Fruit fly (Drosophila melanogaster): ENCODE measurements around the gene CG5592.

The CG5592 gene

dm6 chr3L:5897228-5897688 is at the start of gene CG5592, which contains the start of gene PolE2:
TSS of gene CG5592 (plus strand) at chr3L:5897638.
TSS of gene PolE2 (minus strand) at chr3L:5897435.
- TF ChIP-seq CG17801 (GFP tag; optimal IDR thresholded peaks at IDR 0.05; ENCODE audit: partially characterized antibody) = no peak

dm6 chr3L:5848929-5849328 is 48.5 kb upstream of the CG5592 start:
- TF ChIP-seq CG17801 (GFP tag; optimal IDR thresholded peaks at IDR 0.05; ENCODE audit: partially characterized antibody) = no peak

dm6 chr3L:5851636-5852035 is 45.8 kb upstream of the CG5592 start:
- TF ChIP-seq CG17801 (GFP tag; optimal IDR thresholded peaks at IDR 0.05; ENCODE audit: partially characterized antibody) = no peak

- no peak for TF ChIP-seq CG17801 (GFP tag; optimal IDR thresholded peaks at IDR 0.05; ENCODE audit: partially characterized antibody)
Observed at dm6 chr3L:5855098-5855497, 42.3 kb upstream of the CG5592 start.

- TF ChIP-seq CG17801 (GFP tag; optimal IDR thresholded peaks at IDR 0.05; ENCODE audit: partially characterized antibody) = no peak
Observed at dm6 chr3L:5856081-5856826, 41.2 kb upstream of the CG5592 start.

dm6 chr3L:5856919-5857318 is 40.5 kb upstream of the CG5592 start:
- TF ChIP-seq CG17801 (GFP tag; optimal IDR thresholded peaks at IDR 0.05; ENCODE audit: partially characterized antibody) = no peak

dm6 chr3L:5859029-5859428 is 38.4 kb upstream of the CG5592 start:
- TF ChIP-seq CG17801 (GFP tag; optimal IDR thresholded peaks at IDR 0.05; ENCODE audit: partially characterized antibody) = no peak

dm6 chr3L:5862994-5863393 is 34.4 kb upstream of the CG5592 start:
- no peak for TF ChIP-seq CG17801 (GFP tag; optimal IDR thresholded peaks at IDR 0.05; ENCODE audit: partially characterized antibody)

dm6 chr3L:5863868-5864413 is 33.5 kb upstream of the CG5592 start:
- TF ChIP-seq CG17801 (GFP tag; optimal IDR thresholded peaks at IDR 0.05; ENCODE audit: partially characterized antibody) = no peak

- TF ChIP-seq CG17801 (GFP tag; optimal IDR thresholded peaks at IDR 0.05; ENCODE audit: partially characterized antibody) = no peak
Observed at dm6 chr3L:5866924-5867323, 30.5 kb upstream of the CG5592 start.

- peak; percentile 69 for TF ChIP-seq CG17801 (GFP tag; optimal IDR thresholded peaks at IDR 0.05; ENCODE audit: partially characterized antibody)
Observed at dm6 chr3L:5869614-5870204, 27.7 kb upstream of the CG5592 start.

dm6 chr3L:5871201-5871600 is 26.2 kb upstream of the CG5592 start, which contains the start of gene CG5568:
TSS of gene CG5568 (plus strand) at chr3L:5871501.
- TF ChIP-seq CG17801 (GFP tag; optimal IDR thresholded peaks at IDR 0.05; ENCODE audit: partially characterized antibody) = no peak

dm6 chr3L:5873011-5873410 is 24.4 kb upstream of the CG5592 start, which contains the start of gene CG18586:
TSS of gene CG18586 (plus strand) at chr3L:5873311.
- no peak for TF ChIP-seq CG17801 (GFP tag; optimal IDR thresholded peaks at IDR 0.05; ENCODE audit: partially characterized antibody)

- no peak for TF ChIP-seq CG17801 (GFP tag; optimal IDR thresholded peaks at IDR 0.05; ENCODE audit: partially characterized antibody)
Observed at dm6 chr3L:5878734-5879291, 18.6 kb upstream of the CG5592 start.

dm6 chr3L:5881310-5882208 is 15.9 kb upstream of the CG5592 start:
- no peak for TF ChIP-seq CG17801 (GFP tag; optimal IDR thresholded peaks at IDR 0.05; ENCODE audit: partially characterized antibody)
